Worm (Caenorhabditis elegans) whole organism, young adult: ENCODE results near the gene F07H5.7.

Experiments
- B0035.1 ChIP-seq: sonication (generic microtip); optimal IDR thresholded peaks from 2 replicates; lab custom pipeline; 2016; ENCODE audit warnings: missing genetic modification characterization, mild to moderate bottlenecking, missing compliant biosample characterization, missing genotype, missing genetic modification reagents
- T26A5.8 ChIP-seq: sonication (generic microtip); optimal IDR thresholded peaks from 2 replicates; lab custom pipeline; 2016; ENCODE audit warnings: missing genetic modification characterization, missing compliant biosample characterization
- attf-6 ChIP-seq: fragments of 200-800 bp; sonication (Bioruptor generic); IDR thresholded peaks from 2 replicates; pipeline ENCODE4 v1.3.6; 2022; ENCODE audit warnings: missing genetic modification reagents, missing genetic modification characterization, missing compliant biosample characterization
- cebp-2 ChIP-seq: fragments of 200-800 bp; sonication (Bioruptor generic); IDR thresholded peaks from 2 replicates; pipeline ENCODE4 v1.3.6; 2022; ENCODE audit warnings: missing genetic modification characterization, missing compliant biosample characterization
- hlh-12 ChIP-seq: sonication (generic microtip); optimal IDR thresholded peaks from 2 replicates; lab custom pipeline; 2016; ENCODE audit warnings: missing genetic modification characterization, missing compliant biosample characterization
- hlh-26 ChIP-seq: fragments of 200-800 bp; sonication (Bioruptor generic); conservative IDR thresholded peaks from 2 replicates; pipeline ENCODE4 v1.3.6; 2022; ENCODE audit warnings: missing genetic modification reagents, missing genetic modification characterization, missing compliant biosample characterization

DNA sequence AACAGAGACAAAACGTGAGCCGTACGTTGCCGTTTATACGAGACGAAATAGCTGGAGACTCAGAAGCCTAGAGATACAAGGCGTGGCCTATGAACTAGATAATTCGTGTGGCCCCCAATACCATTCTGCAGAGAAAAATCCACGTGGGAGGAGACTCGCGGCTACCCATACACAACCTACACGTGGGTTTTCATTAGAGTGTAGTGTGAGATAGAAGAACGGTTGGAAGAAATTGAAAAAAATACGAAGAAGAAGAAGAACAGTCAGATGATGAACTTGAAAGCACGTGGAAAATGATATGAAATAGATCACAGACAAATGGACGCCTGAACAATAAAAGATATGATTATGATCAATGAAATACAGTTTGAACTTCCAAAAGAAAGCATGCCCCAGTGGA lies 28.8 kb downstream of the F07H5.7 start:
- TF ChIP-seq hlh-26 (GFP tag; lab: Robert Waterston, UW) (no peak), cebp-2 (GFP tag; lab: Robert Waterston, UW) (no peak), B0035.1 (tag; lab: Kevin White, UChicago) (no peak), attf-6 (no peak), hlh-12 (tag; lab: Kevin White, UChicago) (no peak), T26A5.8 (no peak)
